Fruit fly (Drosophila melanogaster) whole organism, embryonic: Measurements from ENCODE around the gene CG42323.
A peak's percentile ranks its signal among the peaks of the same experiment; 100 is the strongest.

Experiments used
- CG10147 ChIP-seq: fragments of 200-800 bp; sonication (Bioruptor generic); optimal IDR thresholded peaks from 2 replicates; lab custom pipeline; 2019; ENCODE audit warnings: missing biosample characterization, mild to moderate bottlenecking, missing genetic modification characterization, moderate library complexity
- CG1233 ChIP-seq: fragments of 200-800 bp; sonication (Bioruptor generic); optimal IDR thresholded peaks from 4 replicates; lab custom pipeline; 2018; ENCODE audit warnings: missing biosample characterization, mild to moderate bottlenecking, missing genetic modification characterization
- CG12391 ChIP-seq: fragments of 200-800 bp; sonication (Bioruptor generic); optimal IDR thresholded peaks from 3 replicates; lab custom pipeline; 2018; ENCODE audit warnings: missing biosample characterization, mild to moderate bottlenecking, missing genetic modification characterization, moderate library complexity
- CG13287 ChIP-seq: fragments of 200-800 bp; sonication (Bioruptor generic); IDR thresholded peaks from 2 replicates; pipeline ENCODE4 v1.3.6; 2022; ENCODE audit warnings: missing biosample characterization, missing genetic modification characterization; ENCODE audit not compliant: partially characterized antibody
- CG13624 ChIP-seq: fragments of 200-800 bp; sonication (Bioruptor generic); optimal IDR thresholded peaks from 2 replicates; lab custom pipeline; 2016; ENCODE audit warnings: missing biosample characterization, missing genetic modification characterization
- CG15073 ChIP-seq: fragments of 200-800 bp; sonication (Bioruptor generic); optimal IDR thresholded peaks from 2 replicates; lab custom pipeline; 2016; ENCODE audit warnings: missing biosample characterization, missing genetic modification characterization
- CG15269 ChIP-seq: fragments of 200-800 bp; sonication (Bioruptor generic); optimal IDR thresholded peaks from 2 replicates; lab custom pipeline; 2018; ENCODE audit warnings: missing biosample characterization, mild to moderate bottlenecking, missing genetic modification characterization, moderate library complexity
- CG17802 ChIP-seq: fragments of 200-800 bp; sonication (Bioruptor generic); optimal IDR thresholded peaks from 2 replicates; lab custom pipeline; 2018; ENCODE audit warnings: missing biosample characterization, mild to moderate bottlenecking, missing genetic modification characterization, moderate library complexity
- CG2129 ChIP-seq: fragments of 200-800 bp; sonication (Bioruptor generic); IDR thresholded peaks from 2 replicates; pipeline ENCODE4 v1.3.6; 2022; ENCODE audit warnings: missing biosample characterization, missing genetic modification characterization; ENCODE audit not compliant: partially characterized antibody
- CG3407 ChIP-seq: fragments of 200-800 bp; sonication (Bioruptor generic); optimal IDR thresholded peaks from 2 replicates; lab custom pipeline; 2018; ENCODE audit warnings: missing biosample characterization, mild to moderate bottlenecking, missing genetic modification characterization
- CG7357 ChIP-seq: fragments of 200-800 bp; sonication (Bioruptor generic); IDR thresholded peaks from 3 replicates; pipeline ENCODE4 v1.3.6; 2022; ENCODE audit warnings: missing biosample characterization, missing genetic modification characterization
- CG9797 ChIP-seq: fragments of 200-800 bp; sonication (Bioruptor generic); optimal IDR thresholded peaks from 3 replicates; lab custom pipeline; 2018; ENCODE audit warnings: missing biosample characterization, mild to moderate bottlenecking, missing genetic modification characterization
- D ChIP-seq, 2 experiments: fragments of 200-800 bp in 1 of 2; fragments of >200 bp in 1 of 2; sonication (Bioruptor generic) in 1 of 2; optimal IDR thresholded peaks; 2 replicates in 1 of 2; 3 replicates in 1 of 2; lab custom pipeline; 2017; ENCODE audit warnings: mild to moderate bottlenecking in 1 of 2, missing biosample characterization in 1 of 2, missing genetic modification characterization in 1 of 2, missing genetic modification reagents in 1 of 2
- D19B ChIP-seq: fragments of 200-800 bp; sonication (Bioruptor generic); optimal IDR thresholded peaks from 2 replicates; lab custom pipeline; 2017; ENCODE audit warnings: missing biosample characterization, mild to moderate bottlenecking, missing genetic modification characterization
- Dad ChIP-seq: fragments of 200-800 bp; sonication (Bioruptor generic); optimal IDR thresholded peaks from 3 replicates; lab custom pipeline; 2016; ENCODE audit warnings: missing biosample characterization, missing genetic modification characterization
- Dbx ChIP-seq: fragments of 200-800 bp; sonication (Bioruptor generic); IDR thresholded peaks from 3 replicates; pipeline ENCODE4 v1.3.6; 2022; ENCODE audit warnings: missing biosample characterization, missing genetic modification characterization
- Dip3 ChIP-seq: fragments of 200-800 bp; sonication (Bioruptor generic); optimal IDR thresholded peaks from 3 replicates; lab custom pipeline; 2016; ENCODE audit warnings: missing biosample characterization, missing genetic modification characterization
- Dll ChIP-seq: fragments of 200-800 bp; sonication (Bioruptor generic); IDR thresholded peaks from 4 replicates; pipeline ENCODE4 v1.3.6; 2022; ENCODE audit warnings: missing biosample characterization, missing genetic modification characterization; ENCODE audit not compliant: partially characterized antibody
- Doc2 ChIP-seq: fragments of 200-800 bp; sonication (Bioruptor generic); IDR thresholded peaks from 2 replicates; pipeline ENCODE4 v1.3.6; 2022; ENCODE audit warnings: missing biosample characterization, missing genetic modification characterization
- E2f1 ChIP-seq: fragments of 200-800 bp; sonication (Bioruptor generic); IDR thresholded peaks from 2 replicates; pipeline ENCODE4 v1.3.6; 2022; ENCODE audit warnings: missing biosample characterization, missing genetic modification characterization
- Fer3 ChIP-seq: fragments of 200-800 bp; sonication (Bioruptor generic); optimal IDR thresholded peaks from 2 replicates; lab custom pipeline; 2018; ENCODE audit warnings: missing biosample characterization, mild to moderate bottlenecking, missing genetic modification characterization, moderate library complexity
- HLH3B ChIP-seq: fragments of 200-800 bp; sonication (Bioruptor generic); IDR thresholded peaks from 2 replicates; pipeline ENCODE4 v1.3.6; 2022; ENCODE audit warnings: missing biosample characterization, missing genetic modification characterization
- Hsf ChIP-seq: fragments of 200-800 bp; sonication (Bioruptor generic); optimal IDR thresholded peaks from 3 replicates; lab custom pipeline; 2016; ENCODE audit warnings: missing biosample characterization, missing genetic modification characterization
- NC2α ChIP-seq: fragments of 200-800 bp; sonication (Bioruptor generic); optimal IDR thresholded peaks from 2 replicates; lab custom pipeline; 2016; ENCODE audit warnings: missing biosample characterization, missing genetic modification characterization
- NC2β ChIP-seq: fragments of 200-800 bp; sonication (Bioruptor generic); optimal IDR thresholded peaks from 2 replicates; lab custom pipeline; 2016; ENCODE audit warnings: missing biosample characterization, missing genetic modification characterization
- Oli ChIP-seq: fragments of 200-800 bp; sonication (Bioruptor generic); optimal IDR thresholded peaks from 2 replicates; lab custom pipeline; 2018; ENCODE audit warnings: missing biosample characterization, mild to moderate bottlenecking, missing genetic modification characterization, moderate library complexity
- Optix ChIP-seq: fragments of 200-800 bp; sonication (Bioruptor generic); IDR thresholded peaks from 3 replicates; pipeline ENCODE4 v1.3.6; 2022; ENCODE audit warnings: missing biosample characterization, missing genetic modification characterization
- Sin3A ChIP-seq: fragments of >200 bp; optimal IDR thresholded peaks from 2 replicates; lab custom pipeline; 2018
- Usf ChIP-seq: fragments of 200-800 bp; sonication (Bioruptor generic); optimal IDR thresholded peaks from 2 replicates; lab custom pipeline; 2017; ENCODE audit warnings: missing genotype, missing biosample characterization, missing genetic modification characterization
- YL-1 ChIP-seq: fragments of 200-800 bp; sonication (Bioruptor generic); optimal IDR thresholded peaks from 3 replicates; lab custom pipeline; 2017; ENCODE audit warnings: missing biosample characterization, mild to moderate bottlenecking, missing genetic modification characterization
- ab ChIP-seq: fragments of 200-800 bp; sonication (Bioruptor generic); optimal IDR thresholded peaks from 2 replicates; lab custom pipeline; 2016; ENCODE audit warnings: missing biosample characterization, missing genetic modification characterization
- bigmax ChIP-seq: fragments of 200-800 bp; sonication (Bioruptor generic); optimal IDR thresholded peaks from 2 replicates; lab custom pipeline; 2018; ENCODE audit warnings: missing biosample characterization, mild to moderate bottlenecking, missing genetic modification characterization
- chinmo ChIP-seq: fragments of 200-800 bp; sonication (Bioruptor generic); IDR thresholded peaks from 4 replicates; pipeline ENCODE4 v1.3.6; 2022; ENCODE audit warnings: missing biosample characterization, missing genetic modification characterization; ENCODE audit not compliant: partially characterized antibody
- dm ChIP-seq: fragments of 200-800 bp; sonication (Bioruptor generic); optimal IDR thresholded peaks from 3 replicates; lab custom pipeline; 2016; ENCODE audit warnings: missing biosample characterization, missing genetic modification characterization
- gsb ChIP-seq: fragments of 200-800 bp; sonication (Bioruptor generic); IDR thresholded peaks from 2 replicates; pipeline ENCODE4 v1.3.6; 2022; ENCODE audit warnings: missing biosample characterization, missing genetic modification characterization
- h ChIP-seq: fragments of >200 bp; optimal IDR thresholded peaks from 2 replicates; lab custom pipeline; 2017
- insv ChIP-seq, 2 experiments: fragments of 200-800 bp; sonication (Bioruptor generic); optimal IDR thresholded peaks; 3 replicates each; lab custom pipeline; 2016 to 2018; ENCODE audit warnings: missing biosample characterization in 2 of 2, missing genetic modification characterization in 2 of 2
- lbe ChIP-seq: fragments of 200-800 bp; sonication (Bioruptor generic); optimal IDR thresholded peaks from 2 replicates; lab custom pipeline; 2016; ENCODE audit warnings: missing biosample characterization, mild to moderate bottlenecking, missing genetic modification characterization
- lmd ChIP-seq: fragments of 200-800 bp; sonication (Bioruptor generic); IDR thresholded peaks from 2 replicates; pipeline ENCODE4 v1.3.6; 2022; ENCODE audit warnings: missing biosample characterization, missing genetic modification characterization
- lov ChIP-seq, 2 experiments: fragments of 200-800 bp in 1 of 2; fragments of >200 bp in 1 of 2; sonication (Bioruptor generic) in 1 of 2; IDR thresholded peaks in 1 of 2; optimal IDR thresholded peaks in 1 of 2; 2 replicates in 1 of 2; 3 replicates in 1 of 2; pipeline versions ENCODE4 v1.3.6 to Lab custom; 2017 to 2022; ENCODE audit warnings: missing biosample characterization in 1 of 2, missing genetic modification characterization in 1 of 2
- nmo ChIP-seq: fragments of 200-800 bp; sonication (Bioruptor generic); optimal IDR thresholded peaks from 2 replicates; lab custom pipeline; 2018; ENCODE audit warnings: missing biosample characterization, mild to moderate bottlenecking, missing genetic modification characterization, moderate library complexity
- nom ChIP-seq: fragments of 200-800 bp; sonication (Bioruptor generic); optimal IDR thresholded peaks from 2 replicates; lab custom pipeline; 2017; ENCODE audit warnings: missing biosample characterization, missing genetic modification characterization, mild to moderate bottlenecking, moderate library complexity, missing genetic modification reagents
- repo ChIP-seq: fragments of 200-800 bp; sonication (Bioruptor generic); optimal IDR thresholded peaks from 2 replicates; lab custom pipeline; 2016; ENCODE audit warnings: missing biosample characterization, missing genetic modification characterization
- ro ChIP-seq: fragments of 200-800 bp; sonication (Bioruptor generic); IDR thresholded peaks from 2 replicates; pipeline ENCODE4 v1.3.6; 2022; ENCODE audit warnings: missing biosample characterization, missing genetic modification characterization
- seq ChIP-seq: fragments of 200-800 bp; sonication (Bioruptor generic); IDR thresholded peaks from 2 replicates; pipeline ENCODE4 v1.3.6; 2022; ENCODE audit warnings: missing biosample characterization, missing genetic modification characterization
- sima ChIP-seq: fragments of 200-800 bp; sonication (Bioruptor generic); optimal IDR thresholded peaks from 2 replicates; lab custom pipeline; 2016; ENCODE audit warnings: missing biosample characterization, missing genetic modification characterization
- tin ChIP-seq: fragments of 200-800 bp; sonication (Bioruptor generic); optimal IDR thresholded peaks from 3 replicates; lab custom pipeline; 2016; ENCODE audit warnings: missing biosample characterization, missing genetic modification characterization
- wek ChIP-seq: fragments of 200-800 bp; sonication (Bioruptor generic); optimal IDR thresholded peaks from 3 replicates; lab custom pipeline; 2018; ENCODE audit warnings: missing biosample characterization, mild to moderate bottlenecking, missing genetic modification characterization, moderate library complexity
- z ChIP-seq: fragments of 200-800 bp; sonication (Bioruptor generic); IDR thresholded peaks from 3 replicates; pipeline ENCODE4 v1.3.6; 2022; ENCODE audit warnings: missing biosample characterization, missing genetic modification characterization
- zfh2 ChIP-seq: fragments of 200-800 bp; sonication (Bioruptor generic); optimal IDR thresholded peaks from 2 replicates; lab custom pipeline; 2016; ENCODE audit warnings: missing biosample characterization, missing genetic modification characterization

CG42323 gene

DNA sequence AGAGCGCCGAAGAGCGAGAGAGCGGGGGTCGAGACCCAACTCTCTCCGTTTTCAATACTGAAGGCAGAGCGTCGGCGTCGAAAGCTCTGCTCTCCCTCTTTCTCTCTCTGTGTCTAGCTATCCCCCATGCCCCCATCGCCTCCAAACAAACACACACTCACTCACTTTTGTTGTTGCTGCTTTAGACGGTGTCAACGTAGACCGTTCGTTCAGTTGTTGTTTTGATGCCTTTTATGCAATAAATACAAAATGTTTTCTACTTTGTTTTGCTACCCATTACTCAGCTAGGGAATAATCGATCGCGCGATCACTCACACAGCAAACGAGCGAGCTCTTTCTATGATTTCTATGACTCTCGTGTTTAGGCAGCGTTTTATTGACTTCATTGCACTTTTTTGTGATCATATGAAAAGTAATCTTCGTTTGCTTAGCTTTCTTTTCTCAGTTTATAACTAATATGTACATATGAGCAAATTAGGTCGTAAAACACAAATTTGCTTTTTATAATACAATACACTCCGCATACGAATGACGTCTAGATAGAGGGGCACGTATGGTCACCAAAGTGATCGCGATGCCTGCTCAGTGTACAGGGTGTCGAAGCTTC lies 17.5 kb upstream of the CG42323 start (continued):
- TF ChIP-seq D (optimal IDR thresholded peaks at IDR 0.05; lab: Kevin White, UChicago), result no peak
- no peak for TF ChIP-seq D (GFP tag; optimal IDR thresholded peaks at IDR 0.05; lab: Kevin White, UChicago)
- TF ChIP-seq repo (GFP tag; lab: Kevin White, UChicago), result no peak
- TF ChIP-seq CG13624, result peak; percentile 7
- TF ChIP-seq dm, result peak; percentile 42
- no peak for TF ChIP-seq CG17802 (tag; lab: Kevin White, UChicago)
- TF ChIP-seq Doc2 (GFP tag; lab: Robert Waterston, UW), result no peak
- TF ChIP-seq CG15073 (GFP tag; lab: Kevin White, UChicago), result no peak
- TF ChIP-seq lov (optimal IDR thresholded peaks at IDR 0.05; lab: Kevin White, UChicago), result no peak
- TF ChIP-seq lov (GFP tag; IDR thresholded peaks at IDR 0.05; lab: Robert Waterston, UW), result no peak
- no peak for TF ChIP-seq Optix (GFP tag; lab: Robert Waterston, UW)
- peak; percentile 12 for TF ChIP-seq CG15269 (tag; lab: Kevin White, UChicago)
- TF ChIP-seq Usf (GFP tag; lab: Kevin White, UChicago), result peak; percentile 28
- TF ChIP-seq CG7357 (GFP tag; lab: Robert Waterston, UW), result no peak
- TF ChIP-seq gsb, result no peak
- no peak for TF ChIP-seq ab (GFP tag; lab: Kevin White, UChicago)
- TF ChIP-seq bigmax, result no peak
- TF ChIP-seq ro (GFP tag; lab: Robert Waterston, UW), result no peak
- TF ChIP-seq HLH3B, result no peak
- TF ChIP-seq seq (GFP tag; lab: Robert Waterston, UW), result peak; percentile 18; the same call in 1 of the 2 replicates
- peak; percentile 18 for TF ChIP-seq Dip3 (GFP tag; lab: Kevin White, UChicago)
- TF ChIP-seq Sin3A, result no peak
- peak; percentile 97 for TF ChIP-seq D19B (GFP tag; lab: Kevin White, UChicago)
- TF ChIP-seq CG1233, result no peak
- no peak for TF ChIP-seq CG9797 (GFP tag; lab: Kevin White, UChicago)
- no peak for TF ChIP-seq Fer3 (tag; lab: Kevin White, UChicago)
- 0 out of 4 replicates have a peak, but pooled peaks have one; percentile 31 for TF ChIP-seq Dll
- TF ChIP-seq h, result no peak
- no peak for TF ChIP-seq CG13287 (GFP tag; lab: Robert Waterston, UW)
- peak; percentile 65 for TF ChIP-seq nmo (GFP tag; lab: Kevin White, UChicago)
- no peak for TF ChIP-seq NC2β (GFP tag; lab: Kevin White, UChicago)
- no peak for TF ChIP-seq Hsf (GFP tag; lab: Kevin White, UChicago)
- no peak; the same call in 2 of the 4 replicates for TF ChIP-seq chinmo (GFP tag; lab: Robert Waterston, UW)
- peak; percentile 19 for TF ChIP-seq Dad (GFP tag; lab: Kevin White, UChicago)
- TF ChIP-seq lbe (GFP tag; lab: Kevin White, UChicago), result no peak
- TF ChIP-seq wek, result no peak
- no peak for TF ChIP-seq NC2α
- TF ChIP-seq E2f1 (GFP tag; lab: Robert Waterston, UW), result 0 out of 2 replicates have a peak, but pooled peaks have one; percentile 6
- no peak for TF ChIP-seq CG2129 (GFP tag; lab: Robert Waterston, UW)
- no peak for TF ChIP-seq CG10147
- TF ChIP-seq Dbx (GFP tag; lab: Robert Waterston, UW), result no peak
- peak; percentile 51 for TF ChIP-seq Oli (tag; lab: Kevin White, UChicago)
- peak; percentile 5; the same call in 1 of the 3 replicates for TF ChIP-seq z (GFP tag; lab: Robert Waterston, UW)
- peak; percentile 33 for TF ChIP-seq nom (GFP tag; lab: Kevin White, UChicago)
- TF ChIP-seq CG12391 (tag; lab: Kevin White, UChicago), result no peak
- no peak for TF ChIP-seq tin (GFP tag; lab: Kevin White, UChicago)
- no peak for TF ChIP-seq sima (GFP tag; lab: Kevin White, UChicago)
- no peak for TF ChIP-seq insv (GFP tag; optimal IDR thresholded peaks at IDR 0.05; lab: Kevin White, UChicago)
- TF ChIP-seq zfh2 (GFP tag; lab: Kevin White, UChicago), result peak; percentile 33
- TF ChIP-seq YL-1 (GFP tag; lab: Kevin White, UChicago), result no peak
- TF ChIP-seq CG3407 (GFP tag; lab: Kevin White, UChicago), result no peak
- TF ChIP-seq lmd, result peak; percentile 36; the same call in 1 of the 2 replicates
